Worm (Caenorhabditis elegans) whole organism, L4 larva: ENCODE results near the gene srh-167.
A peak's percentile ranks its signal among the peaks of the same experiment; 100 is the strongest.

Experiments used
- D1046.2 ChIP-seq: fragments of 200-800 bp; sonication (Bioruptor generic); IDR thresholded peaks from 2 replicates; pipeline ENCODE4 v1.3.6; 2022; ENCODE audit warnings: missing genetic modification characterization, missing compliant biosample characterization
- F10B5.3 ChIP-seq: sonication (generic microtip); optimal IDR thresholded peaks from 2 replicates; lab custom pipeline; 2016; ENCODE audit warnings: mild to moderate bottlenecking, missing genetic modification characterization, missing compliant biosample characterization
- T20F7.1 ChIP-seq: fragments of 200-800 bp; sonication (Bioruptor generic); optimal IDR thresholded peaks from 2 replicates; lab custom pipeline; 2018; ENCODE audit warnings: mild to moderate bottlenecking, missing genetic modification characterization, missing compliant biosample characterization
- T26A8.4 ChIP-seq: fragments of 200-800 bp; sonication (Bioruptor generic); IDR thresholded peaks from 2 replicates; pipeline ENCODE4 v1.3.6; 2022; ENCODE audit warnings: missing genetic modification characterization, missing compliant biosample characterization
- Y105C5A.15 ChIP-seq: fragments of 200-800 bp; sonication (Bioruptor generic); IDR thresholded peaks from 2 replicates; pipeline ENCODE4 v1.3.6; 2022; ENCODE audit warnings: missing genetic modification characterization, missing compliant biosample characterization
- ZK546.5 ChIP-seq, 2 experiments: sonication (generic microtip); optimal IDR thresholded peaks; 2 replicates each; lab custom pipeline; 2017; ENCODE audit warnings: missing biosample characterization in 2 of 2, missing genetic modification characterization in 2 of 2
- aly-2 ChIP-seq: sonication (generic microtip); optimal IDR thresholded peaks from 2 replicates; lab custom pipeline; 2018; ENCODE audit warnings: missing biosample characterization, missing genetic modification characterization
- ama-1 ChIP-seq: fragments of 150-350 bp; optimal IDR thresholded peaks from 2 replicates; lab custom pipeline; 2014; ENCODE audit warnings: inconsistent platforms, mixed read lengths
- ceh-20 ChIP-seq: fragments of 200-800 bp; sonication (Bioruptor generic); IDR thresholded peaks from 2 replicates; pipeline ENCODE4 v1.3.6; 2022; ENCODE audit warnings: missing genetic modification reagents, missing genetic modification characterization, missing compliant biosample characterization
- ceh-32 ChIP-seq: sonication (generic microtip); optimal IDR thresholded peaks from 2 replicates; lab custom pipeline; 2016; ENCODE audit warnings: mild to moderate bottlenecking, missing genetic modification characterization, missing compliant biosample characterization; ENCODE audit not compliant: poor library complexity
- ctbp-1 ChIP-seq: fragments of 200-800 bp; sonication (Bioruptor generic); IDR thresholded peaks from 2 replicates; pipeline ENCODE4 v1.3.6; 2022; ENCODE audit warnings: missing genetic modification reagents, missing genetic modification characterization, missing compliant biosample characterization
- daf-12 ChIP-seq: fragments of 150-350 bp; optimal IDR thresholded peaks from 2 replicates; lab custom pipeline; 2014; ENCODE audit warnings: missing biosample characterization, missing genetic modification reagents, missing genetic modification characterization
- daf-16 ChIP-seq, 3 experiments: sonication (generic microtip); optimal IDR thresholded peaks; 2 replicates each; lab custom pipeline; 2016 to 2017; ENCODE audit warnings: missing genetic modification characterization in 3 of 3, missing genetic modification reagents in 3 of 3, mild to moderate bottlenecking in 2 of 3, missing compliant biosample characterization in 2 of 3, missing biosample characterization in 1 of 3, moderate library complexity in 1 of 3
- dmd-9 ChIP-seq: fragments of 200-800 bp; sonication (Bioruptor generic); IDR thresholded peaks from 2 replicates; pipeline ENCODE4 v1.3.6; 2022; ENCODE audit warnings: missing genetic modification reagents, missing genetic modification characterization, missing compliant biosample characterization
- duxl-1 ChIP-seq: sonication (generic microtip); optimal IDR thresholded peaks from 2 replicates; lab custom pipeline; 2016; ENCODE audit warnings: mild to moderate bottlenecking, missing genetic modification characterization, moderate library complexity, missing compliant biosample characterization; ENCODE audit not compliant: poor library complexity
- dve-1 ChIP-seq: sonication (generic microtip); optimal IDR thresholded peaks from 2 replicates; lab custom pipeline; 2017; ENCODE audit warnings: antibody characterized with exemption, mild to moderate bottlenecking, missing genetic modification characterization, missing compliant biosample characterization; ENCODE audit not compliant: insufficient read depth
- egl-43 ChIP-seq: fragments of 200-800 bp; sonication (Bioruptor generic); IDR thresholded peaks from 2 replicates; pipeline ENCODE4 v1.3.6; 2022; ENCODE audit warnings: missing genetic modification reagents, missing genetic modification characterization, missing compliant biosample characterization
- fkh-10 ChIP-seq: fragments of 150-350 bp; optimal IDR thresholded peaks from 2 replicates; lab custom pipeline; 2014; ENCODE audit warnings: missing biosample characterization, missing genetic modification reagents, missing genetic modification characterization
- hlh-11 ChIP-seq: fragments of 200-800 bp; sonication (Bioruptor generic); optimal IDR thresholded peaks from 2 replicates; lab custom pipeline; 2018; ENCODE audit warnings: mild to moderate bottlenecking, missing genetic modification characterization, missing compliant biosample characterization
- hlh-30 ChIP-seq: sonication (generic microtip); optimal IDR thresholded peaks from 2 replicates; lab custom pipeline; 2017; ENCODE audit warnings: antibody characterized with exemption, mild to moderate bottlenecking, missing genetic modification characterization, missing compliant biosample characterization; ENCODE audit not compliant: insufficient read depth
- hmg-1.1 ChIP-seq: fragments of 200-800 bp; sonication (Bioruptor generic); IDR thresholded peaks from 2 replicates; pipeline ENCODE4 v1.3.6; 2022; ENCODE audit warnings: missing genetic modification reagents, missing genetic modification characterization, missing compliant biosample characterization
- lin-13 ChIP-seq: fragments of 150-350 bp; optimal IDR thresholded peaks from 2 replicates; lab custom pipeline; 2014; ENCODE audit warnings: missing biosample characterization, missing genetic modification reagents, missing genetic modification characterization
- lin-15B ChIP-seq: fragments of 150-350 bp; sonication (generic microtip); optimal IDR thresholded peaks from 3 replicates; lab custom pipeline; 2014; ENCODE audit warnings: missing biosample characterization, missing genetic modification characterization
- lin-39 ChIP-seq: fragments of 150-350 bp; optimal IDR thresholded peaks from 2 replicates; lab custom pipeline; 2014; ENCODE audit warnings: missing biosample characterization, missing genetic modification reagents, missing genetic modification characterization
- lir-3 ChIP-seq: sonication (generic microtip); optimal IDR thresholded peaks from 2 replicates; lab custom pipeline; 2016; ENCODE audit warnings: mild to moderate bottlenecking, missing genetic modification characterization, missing compliant biosample characterization
- lsy-2 ChIP-seq, 2 experiments: fragments of 150-350 bp in 1 of 2; sonication (generic microtip) in 1 of 2; optimal IDR thresholded peaks; 2 replicates each; lab custom pipeline; 2014 to 2017; ENCODE audit warnings: missing biosample characterization in 2 of 2, missing genetic modification characterization in 2 of 2
- madf-5 ChIP-seq, 2 experiments: fragments of 200-800 bp; sonication (Bioruptor generic); IDR thresholded peaks; 2 replicates each; pipeline ENCODE4 v1.3.6; 2022; ENCODE audit warnings: missing compliant biosample characterization in 2 of 2, missing genetic modification characterization in 2 of 2
- madf-9 ChIP-seq: fragments of 200-800 bp; sonication (Bioruptor generic); conservative IDR thresholded peaks from 2 replicates; pipeline ENCODE4 v1.3.6; 2022; ENCODE audit warnings: missing genetic modification reagents, missing genetic modification characterization, missing compliant biosample characterization
- mdl-1 ChIP-seq, 2 experiments: fragments of 150-350 bp in 1 of 2; sonication (generic microtip) in 1 of 2; optimal IDR thresholded peaks; 2 replicates each; lab custom pipeline; 2014 to 2017; ENCODE audit warnings: missing biosample characterization in 2 of 2, missing genetic modification characterization in 2 of 2
- mdt-29 ChIP-seq: fragments of 200-800 bp; sonication (Bioruptor generic); IDR thresholded peaks from 2 replicates; pipeline ENCODE4 v1.3.6; 2022; ENCODE audit warnings: missing genetic modification reagents, missing genetic modification characterization, missing compliant biosample characterization
- mep-1 ChIP-seq: fragments of 150-350 bp; sonication (generic microtip); optimal IDR thresholded peaks from 3 replicates; lab custom pipeline; 2014; ENCODE audit warnings: missing biosample characterization, missing genetic modification characterization
- mxl-3 ChIP-seq: fragments of 200-800 bp; sonication (Bioruptor generic); optimal IDR thresholded peaks from 2 replicates; lab custom pipeline; 2018; ENCODE audit warnings: mild to moderate bottlenecking, missing genetic modification characterization, missing compliant biosample characterization
- nhr-10 ChIP-seq: fragments of 150-350 bp; optimal IDR thresholded peaks from 2 replicates; lab custom pipeline; 2014; ENCODE audit warnings: missing biosample characterization, missing genetic modification characterization
- nhr-111 ChIP-seq: fragments of 200-800 bp; sonication (Bioruptor generic); optimal IDR thresholded peaks from 2 replicates; lab custom pipeline; 2018; ENCODE audit warnings: mild to moderate bottlenecking, missing genetic modification characterization, missing compliant biosample characterization
- nhr-25 ChIP-seq: sonication (generic microtip); optimal IDR thresholded peaks from 2 replicates; lab custom pipeline; 2017; ENCODE audit warnings: missing genetic modification characterization, mild to moderate bottlenecking, missing compliant biosample characterization, antibody characterized with exemption, moderate library complexity, borderline replicate concordance; ENCODE audit not compliant: insufficient read depth
- nhr-28 ChIP-seq: fragments of 150-350 bp; optimal IDR thresholded peaks from 2 replicates; lab custom pipeline; 2014; ENCODE audit warnings: missing biosample characterization, missing genetic modification characterization
- nhr-41 ChIP-seq: fragments of 200-800 bp; sonication (Bioruptor generic); IDR thresholded peaks from 2 replicates; pipeline ENCODE4 v1.3.6; 2022; ENCODE audit warnings: missing genetic modification reagents, missing genetic modification characterization, missing compliant biosample characterization
- nhr-48 ChIP-seq: sonication (generic microtip); optimal IDR thresholded peaks from 2 replicates; lab custom pipeline; 2016; ENCODE audit warnings: mild to moderate bottlenecking, missing genetic modification characterization, missing compliant biosample characterization
- rbr-2 ChIP-seq: sonication (generic microtip); optimal IDR thresholded peaks from 2 replicates; lab custom pipeline; 2016; ENCODE audit warnings: missing genotype, missing genetic modification characterization, missing compliant biosample characterization
- saeg-2 ChIP-seq: fragments of 200-800 bp; sonication (Bioruptor generic); IDR thresholded peaks from 2 replicates; pipeline ENCODE4 v1.3.6; 2022; ENCODE audit warnings: missing genetic modification reagents, missing genetic modification characterization, missing compliant biosample characterization
- sdz-12 ChIP-seq: fragments of 200-800 bp; sonication (Bioruptor generic); optimal IDR thresholded peaks from 2 replicates; lab custom pipeline; 2018; ENCODE audit warnings: mild to moderate bottlenecking, missing genetic modification characterization, missing compliant biosample characterization
- set-16 ChIP-seq: fragments of 200-800 bp; sonication (Bioruptor generic); IDR thresholded peaks from 2 replicates; pipeline ENCODE4 v1.3.6; 2022; ENCODE audit warnings: missing genetic modification reagents, missing genetic modification characterization, missing compliant biosample characterization
- skn-1 ChIP-seq: fragments of 150-350 bp; optimal IDR thresholded peaks from 2 replicates; lab custom pipeline; 2014; ENCODE audit warnings: missing biosample characterization, missing genetic modification characterization
- unc-39 ChIP-seq: sonication (generic microtip); optimal IDR thresholded peaks from 2 replicates; lab custom pipeline; 2017; ENCODE audit warnings: missing biosample characterization, missing genetic modification characterization
- zfp-2 ChIP-seq: sonication (generic microtip); optimal IDR thresholded peaks from 2 replicates; lab custom pipeline; 2016; ENCODE audit warnings: mild to moderate bottlenecking, missing genetic modification characterization, missing compliant biosample characterization
- zip-2 ChIP-seq: fragments of 150-350 bp; optimal IDR thresholded peaks from 2 replicates; lab custom pipeline; 2014; ENCODE audit warnings: missing biosample characterization, missing genetic modification characterization
- ztf-7 ChIP-seq: fragments of 150-350 bp; optimal IDR thresholded peaks from 2 replicates; lab custom pipeline; 2014; ENCODE audit warnings: missing biosample characterization, missing genetic modification characterization

Gene srh-167

ce11 chrV:16352282-16352681, 18.8 kb downstream of the srh-167 start (continued):
- TF ChIP-seq T20F7.1 (GFP tag; lab: Kevin White, UChicago) = no peak
- TF ChIP-seq nhr-48 (tag; lab: Kevin White, UChicago) = peak; percentile 42
- peak; percentile 79 for TF ChIP-seq hlh-11
- 0 out of 2 replicates have a peak, but pooled peaks have one; percentile 32 for TF ChIP-seq ctbp-1 (GFP tag; lab: Robert Waterston, UW)
- no peak for TF ChIP-seq nhr-41 (GFP tag; lab: Robert Waterston, UW)
- peak; percentile 37 for TF ChIP-seq mxl-3 (GFP tag; lab: Kevin White, UChicago)
- TF ChIP-seq saeg-2 = no peak
- TF ChIP-seq aly-2 (tag; lab: Kevin White, UChicago) = no peak
- no peak for TF ChIP-seq ama-1 (lab: Kevin White, UChicago)
- TF ChIP-seq Y105C5A.15 (GFP tag; lab: Robert Waterston, UW) = no peak

ce11 chrV:16354675-16355074, 21.2 kb downstream of the srh-167 start:
- TF ChIP-seq lsy-2 (tag; optimal IDR thresholded peaks at IDR 0.05; lab: Kevin White, UChicago) (peak in 1 of 2 experiments; percentile 31), nhr-28 (tag; lab: Kevin White, UChicago) (peak; percentile 14), hlh-30 (peak; percentile 46), hlh-11 (no peak), Y105C5A.15 (GFP tag; lab: Robert Waterston, UW) (no peak), duxl-1 (tag; lab: Kevin White, UChicago) (no peak), ctbp-1 (GFP tag; lab: Robert Waterston, UW) (no peak), dve-1 (peak; percentile 28), mxl-3 (GFP tag; lab: Kevin White, UChicago) (peak; percentile 47), T26A8.4 (GFP tag; lab: Robert Waterston, UW) (no peak), T20F7.1 (GFP tag; lab: Kevin White, UChicago) (no peak), daf-16 (GFP tag; optimal IDR thresholded peaks at IDR 0.05; lab: Kevin White, UChicago) (no peak), daf-16 (tag; optimal IDR thresholded peaks at IDR 0.05; lab: Kevin White, UChicago) (peak; percentile 12), lin-15B (no peak), mep-1 (tag; lab: Kevin White, UChicago) (peak; percentile 0), madf-9 (GFP tag; lab: Robert Waterston, UW) (no peak), mdl-1 (tag; optimal IDR thresholded peaks at IDR 0.05; lab: Kevin White, UChicago) (peak in 1 of 2 experiments; percentile 51), unc-39 (tag; lab: Kevin White, UChicago) (no peak), daf-12 (tag; lab: Kevin White, UChicago) (no peak), D1046.2 (no peak)

ce11 chrV:16355941-16356340, 22.4 kb downstream of the srh-167 start:
- TF ChIP-seq ceh-20 (GFP tag; lab: Robert Waterston, UW) = peak; percentile 83
- peak; percentile 92 for TF ChIP-seq nhr-48 (tag; lab: Kevin White, UChicago)
- peak; percentile 90 for TF ChIP-seq rbr-2 (tag; lab: Kevin White, UChicago)
- TF ChIP-seq nhr-28 (tag; lab: Kevin White, UChicago) = peak; percentile 84
- TF ChIP-seq hmg-1.1 (GFP tag; lab: Robert Waterston, UW) = peak; percentile 98
- TF ChIP-seq set-16 (GFP tag; lab: Robert Waterston, UW) = peak; percentile 92
- TF ChIP-seq ZK546.5 (tag; optimal IDR thresholded peaks at IDR 0.05; lab: Kevin White, UChicago) = no peak
- no peak for TF ChIP-seq ceh-32 (tag; lab: Kevin White, UChicago)
- no peak for TF ChIP-seq mdt-29
- peak; percentile 14 for TF ChIP-seq F10B5.3 (tag; lab: Kevin White, UChicago)
- TF ChIP-seq lin-39 (tag; lab: Kevin White, UChicago) = no peak
- no peak for TF ChIP-seq nhr-111 (GFP tag; lab: Kevin White, UChicago)
- TF ChIP-seq nhr-10 = peak; percentile 84
- peak; percentile 6 for TF ChIP-seq lin-13 (GFP tag; lab: Kevin White, UChicago)
- TF ChIP-seq skn-1 = no peak
- TF ChIP-seq madf-5 (GFP tag; IDR thresholded peaks at IDR 0.05; lab: Robert Waterston, UW) = no peak
- peak; percentile 50 for TF ChIP-seq nhr-25 (tag; lab: Kevin White, UChicago)
- TF ChIP-seq egl-43 (GFP tag; lab: Robert Waterston, UW) = peak; percentile 88
- peak; percentile 8 for TF ChIP-seq zfp-2
- TF ChIP-seq lir-3 = no peak
- TF ChIP-seq zip-2 = no peak
- TF ChIP-seq sdz-12 (GFP tag; lab: Kevin White, UChicago) = peak; percentile 47
- peak; percentile 58 for TF ChIP-seq fkh-10 (GFP tag; lab: Kevin White, UChicago)
- peak; percentile 74 for TF ChIP-seq dmd-9
- peak; percentile 64 to 85 for TF ChIP-seq lsy-2 (tag; optimal IDR thresholded peaks at IDR 0.05; lab: Kevin White, UChicago)
- TF ChIP-seq ztf-7 (tag; lab: Kevin White, UChicago) = peak; percentile 55
- no peak for TF ChIP-seq nhr-41 (GFP tag; lab: Robert Waterston, UW)
